Worm (Caenorhabditis elegans): ENCODE results near the gene F55F1.2.

F55F1.2 gene

ce11 chrX:2795054-2795453, 25.2 kb upstream of the F55F1.2 start (continued):
- TF ChIP-seq K11D2.4 (GFP tag; IDR thresholded peaks at IDR 0.05) (no peak), nhr-179 (tag; optimal IDR thresholded peaks at IDR 0.05) (no peak)

- TF ChIP-seq ceh-100 (GFP tag; IDR thresholded peaks at IDR 0.05): no peak
- no peak for TF ChIP-seq ztf-3 (GFP tag; optimal IDR thresholded peaks at IDR 0.05)
- no peak for TF ChIP-seq repo-1 (tag; optimal IDR thresholded peaks at IDR 0.05)
- TF ChIP-seq efl-1 (GFP tag; optimal IDR thresholded peaks at IDR 0.05): no peak
- no peak for TF ChIP-seq attf-6 (GFP tag; IDR thresholded peaks at IDR 0.05)
- no peak for TF ChIP-seq nhr-179 (tag; optimal IDR thresholded peaks at IDR 0.05)
- no peak for TF ChIP-seq chd-7 (tag; optimal IDR thresholded peaks at IDR 0.05)
- TF ChIP-seq hmg-20 (GFP tag; IDR thresholded peaks at IDR 0.05): no peak
- no peak for TF ChIP-seq F39B2.1 (GFP tag; IDR thresholded peaks at IDR 0.05)
- no peak for TF ChIP-seq B0019.2 (GFP tag; conservative IDR thresholded peaks at IDR 0.05)
- no peak for TF ChIP-seq madf-8 (GFP tag; conservative IDR thresholded peaks at IDR 0.05)
Observed at ce11 chrX:2794324-2794723, 24.5 kb upstream of the F55F1.2 start.

- TF ChIP-seq ceh-40 (GFP tag; IDR thresholded peaks at IDR 0.05): no peak
- no peak for TF ChIP-seq die-1 (tag; optimal IDR thresholded peaks at IDR 0.05)
- no peak for TF ChIP-seq ztf-18 (tag; optimal IDR thresholded peaks at IDR 0.05)
- TF ChIP-seq snpc-1.1 (tag; optimal IDR thresholded peaks at IDR 0.05; ENCODE audit: insufficient read depth): no peak
- no peak for TF ChIP-seq hlh-26 (GFP tag; conservative IDR thresholded peaks at IDR 0.05)
- TF ChIP-seq B0035.1 (tag; optimal IDR thresholded peaks at IDR 0.05): no peak
- no peak for TF ChIP-seq sptf-2 (GFP tag; optimal IDR thresholded peaks at IDR 0.05)
- TF ChIP-seq lsy-27 (tag; optimal IDR thresholded peaks at IDR 0.05; ENCODE audit: borderline replicate concordance, insufficient read depth): no peak
- TF ChIP-seq ceh-100 (GFP tag; IDR thresholded peaks at IDR 0.05): no peak
- TF ChIP-seq egrh-3 (GFP tag; IDR thresholded peaks at IDR 0.05): no peak
- no peak for TF ChIP-seq K11D2.4 (GFP tag; IDR thresholded peaks at IDR 0.05)
- no peak for TF ChIP-seq lin-35 (GFP tag; optimal IDR thresholded peaks at IDR 0.05)
- TF ChIP-seq F37B4.10 (GFP tag; IDR thresholded peaks at IDR 0.05): 0 out of 2 replicates have a peak, but pooled peaks have one; percentile 69
- no peak for TF ChIP-seq B0261.1 (tag; optimal IDR thresholded peaks at IDR 0.05)
- 0 out of 2 replicates have a peak, but pooled peaks have one; percentile 37 for TF ChIP-seq zfh-2 (GFP tag; conservative IDR thresholded peaks at IDR 0.05)
- TF ChIP-seq efl-1 (GFP tag; optimal IDR thresholded peaks at IDR 0.05): peak; percentile 18
- no peak for TF ChIP-seq nhr-27 (tag; optimal IDR thresholded peaks at IDR 0.05)
- no peak for TF ChIP-seq bed-1 (GFP tag; IDR thresholded peaks at IDR 0.05)
- TF ChIP-seq T07F8.4 (tag; optimal IDR thresholded peaks at IDR 0.05): no peak
- 0 out of 2 replicates have a peak, but pooled peaks have one; percentile 16 for TF ChIP-seq dox-1 (GFP tag; IDR thresholded peaks at IDR 0.05)
- TF ChIP-seq rcor-1 (GFP tag; IDR thresholded peaks at IDR 0.05): no peak
- no peak for TF ChIP-seq akir-1 (GFP tag; optimal IDR thresholded peaks at IDR 0.05)
- TF ChIP-seq hmg-20 (GFP tag; IDR thresholded peaks at IDR 0.05): no peak
- TF ChIP-seq attf-6 (GFP tag; IDR thresholded peaks at IDR 0.05): no peak
- no peak for TF ChIP-seq athp-1 (tag; optimal IDR thresholded peaks at IDR 0.05)
- no peak for TF ChIP-seq dpl-1 (GFP tag; optimal IDR thresholded peaks at IDR 0.05)
- no peak for TF ChIP-seq lir-1 (GFP tag; conservative IDR thresholded peaks at IDR 0.05)
- no peak for TF ChIP-seq mcd-1 (GFP tag; IDR thresholded peaks at IDR 0.05)
- TF ChIP-seq Y79H2A.3 (GFP tag; conservative IDR thresholded peaks at IDR 0.05): no peak
- no peak for TF ChIP-seq hlh-12 (tag; optimal IDR thresholded peaks at IDR 0.05)
- no peak for TF ChIP-seq dpff-1 (tag; optimal IDR thresholded peaks at IDR 0.05)
- no peak for TF ChIP-seq ceh-79 (tag; optimal IDR thresholded peaks at IDR 0.05)
- TF ChIP-seq atf-7 (tag; optimal IDR thresholded peaks at IDR 0.05): no peak
- no peak for TF ChIP-seq ceh-58 (GFP tag; IDR thresholded peaks at IDR 0.05)
- no peak for TF ChIP-seq cebp-2 (GFP tag; IDR thresholded peaks at IDR 0.05)
- no peak for TF ChIP-seq C17E4.6 (GFP tag; IDR thresholded peaks at IDR 0.05)
- TF ChIP-seq nfya-1 (tag; optimal IDR thresholded peaks at IDR 0.05; ENCODE audit: borderline replicate concordance, insufficient read depth): no peak
- peak; percentile 17; the same call in 1 of the 2 replicates for TF ChIP-seq madf-6 (GFP tag; IDR thresholded peaks at IDR 0.05)
Observed at ce11 chrX:2793527-2793926, 23.7 kb upstream of the F55F1.2 start.

All from whole organism, young adult.